Fruit fly (Drosophila melanogaster): ENCODE results near the gene CG5984.

Gene CG5984

DNA sequence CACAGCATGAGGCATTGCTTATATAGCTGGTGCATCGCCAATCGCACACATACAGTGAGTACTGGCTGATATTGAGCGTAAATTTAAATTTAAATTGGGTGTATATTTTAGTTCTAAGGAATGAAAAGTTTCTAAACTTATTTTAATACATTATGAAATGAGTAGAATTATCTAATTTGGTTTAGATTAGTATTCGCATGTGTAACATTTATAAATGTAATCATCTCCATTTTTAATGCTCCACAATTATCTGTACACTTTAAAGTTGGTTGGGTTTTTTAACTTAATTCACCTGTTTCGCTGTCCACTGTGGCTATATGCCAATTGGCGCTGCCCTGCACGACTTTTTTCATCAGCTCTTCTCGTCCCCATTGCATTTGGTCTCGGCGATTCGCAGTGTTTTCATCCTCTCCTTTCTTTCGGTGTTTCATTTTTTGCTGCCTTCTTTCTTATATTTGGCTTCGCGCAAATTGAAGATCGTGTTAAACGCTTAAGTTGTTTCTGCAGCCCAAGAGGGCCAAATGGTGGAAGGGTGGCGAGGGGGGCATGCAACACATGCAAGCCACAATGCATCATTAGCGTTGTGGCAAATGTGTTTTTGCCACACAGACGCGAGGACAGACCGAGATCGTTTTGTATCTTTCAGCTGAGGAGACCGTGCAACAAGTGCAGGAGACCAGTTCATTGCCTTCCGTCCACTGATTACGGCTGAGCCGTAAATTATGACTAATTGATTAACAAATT is 46.1 kb downstream of the CG5984 start:
- TF ChIP-seq woc (GFP tag; optimal IDR thresholded peaks at IDR 0.05): peak; percentile 30
- TF ChIP-seq N (GFP tag; optimal IDR thresholded peaks at IDR 0.05): no peak
- TF ChIP-seq brk (GFP tag; optimal IDR thresholded peaks at IDR 0.05): no peak
- TF ChIP-seq CrebA (GFP tag; optimal IDR thresholded peaks at IDR 0.05; ENCODE audit: borderline replicate concordance): peak; percentile 0
- no peak for TF ChIP-seq dl (GFP tag; optimal IDR thresholded peaks at IDR 0.05; ENCODE audit: insufficient read depth in 1 of 2, partially characterized antibody in 2 of 2)
- TF ChIP-seq h (GFP tag; optimal IDR thresholded peaks at IDR 0.05): peak; percentile 88
- TF ChIP-seq Sp1 (GFP tag; optimal IDR thresholded peaks at IDR 0.05): peak; percentile 81
- peak in 1 of 2 experiments; percentile 85 for TF ChIP-seq foxo (GFP tag; optimal IDR thresholded peaks at IDR 0.05)
- peak; percentile 85 for TF ChIP-seq fru (GFP tag; optimal IDR thresholded peaks at IDR 0.05)
- TF ChIP-seq OdsH (GFP tag; optimal IDR thresholded peaks at IDR 0.05): peak; percentile 84
- no peak for TF ChIP-seq jim (GFP tag; optimal IDR thresholded peaks at IDR 0.05)
- TF ChIP-seq Dfd (GFP tag; optimal IDR thresholded peaks at IDR 0.05): no peak
- peak; percentile 24 for TF ChIP-seq Vsx2 (GFP tag; optimal IDR thresholded peaks at IDR 0.05; ENCODE audit: partially characterized antibody)
- TF ChIP-seq CG32264 (GFP tag; optimal IDR thresholded peaks at IDR 0.05): peak; percentile 3
- TF ChIP-seq Dif (GFP tag; optimal IDR thresholded peaks at IDR 0.05; ENCODE audit: partially characterized antibody): peak; percentile 28
- no peak for TF ChIP-seq Abd-B (GFP tag; optimal IDR thresholded peaks at IDR 0.05)
- TF ChIP-seq rgr (GFP tag; optimal IDR thresholded peaks at IDR 0.05): peak; percentile 74
- TF ChIP-seq dmrt93B (GFP tag; optimal IDR thresholded peaks at IDR 0.05): peak; percentile 63
- no peak for TF ChIP-seq sv (GFP tag; optimal IDR thresholded peaks at IDR 0.05)
- TF ChIP-seq pan (optimal IDR thresholded peaks at IDR 0.05): no peak
- TF ChIP-seq psq (GFP tag; optimal IDR thresholded peaks at IDR 0.05): peak; percentile 92
- peak; percentile 20 for TF ChIP-seq Hnf4 (GFP tag; optimal IDR thresholded peaks at IDR 0.05)
- peak; percentile 53 for TF ChIP-seq CG9705 (GFP tag; optimal IDR thresholded peaks at IDR 0.05)
- TF ChIP-seq ey (GFP tag; optimal IDR thresholded peaks at IDR 0.05): peak; percentile 29
- TF ChIP-seq HLH106 (tag; optimal IDR thresholded peaks at IDR 0.05): peak; percentile 87
- peak; percentile 16 for TF ChIP-seq sage (GFP tag; optimal IDR thresholded peaks at IDR 0.05)

DNA sequence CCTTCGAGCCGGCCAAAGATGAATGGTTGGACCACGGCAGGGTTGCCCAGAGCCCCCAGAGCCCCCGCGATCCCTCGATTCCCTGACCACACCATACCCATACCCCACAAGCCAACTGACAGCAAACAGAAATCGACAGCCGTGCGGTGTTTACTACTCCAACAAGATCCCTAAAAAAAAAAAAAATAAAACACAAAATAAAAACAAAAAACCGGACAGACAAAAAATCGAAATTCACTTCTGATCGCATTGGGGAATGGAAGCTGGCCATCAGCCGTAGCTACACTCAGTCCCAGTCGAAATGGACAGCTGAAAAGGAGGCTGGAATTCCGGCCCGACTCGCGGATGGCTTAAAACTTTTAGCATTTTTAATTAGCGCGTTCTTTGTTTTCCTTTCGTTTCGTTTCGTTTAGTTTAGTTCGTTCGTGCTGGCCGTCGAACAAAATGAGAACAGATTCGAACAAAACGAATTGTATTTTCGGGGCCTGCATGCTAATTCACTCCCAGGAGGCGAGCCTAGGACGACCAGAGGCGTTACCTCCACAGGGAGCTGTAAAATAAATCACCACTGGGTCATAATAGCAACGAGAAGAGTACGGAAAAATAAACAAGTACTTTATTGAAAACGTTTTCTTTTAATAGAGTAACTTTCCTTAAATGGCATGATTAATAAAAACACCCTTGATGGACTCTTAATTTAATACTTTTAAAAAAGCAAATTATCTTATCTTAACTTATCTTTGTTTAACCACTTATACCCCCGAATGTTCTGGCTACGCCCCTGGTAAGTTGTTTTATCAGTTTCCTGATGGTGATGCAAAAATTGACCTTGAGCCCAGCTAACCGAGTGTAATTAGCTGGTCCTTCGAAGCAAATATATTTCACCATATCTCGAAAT is 48.7 kb downstream of the CG5984 start:
- TF ChIP-seq ey (GFP tag; optimal IDR thresholded peaks at IDR 0.05) (peak; percentile 33), CrebA (GFP tag; optimal IDR thresholded peaks at IDR 0.05; ENCODE audit: borderline replicate concordance) (peak; percentile 79), rgr (GFP tag; optimal IDR thresholded peaks at IDR 0.05) (peak; percentile 44), lola (GFP tag; optimal IDR thresholded peaks at IDR 0.05) (no peak), Jra (GFP tag; optimal IDR thresholded peaks at IDR 0.05) (no peak), woc (GFP tag; optimal IDR thresholded peaks at IDR 0.05) (no peak), Sp1 (GFP tag; optimal IDR thresholded peaks at IDR 0.05) (peak; percentile 15), HLH106 (tag; optimal IDR thresholded peaks at IDR 0.05) (peak; percentile 44), foxo (GFP tag; optimal IDR thresholded peaks at IDR 0.05) (peak in 1 of 2 experiments; percentile 50), Dfd (GFP tag; optimal IDR thresholded peaks at IDR 0.05) (no peak), usp (GFP tag; optimal IDR thresholded peaks at IDR 0.05) (no peak), br (GFP tag; optimal IDR thresholded peaks at IDR 0.05) (peak; percentile 16), h (GFP tag; optimal IDR thresholded peaks at IDR 0.05) (peak; percentile 43), Dif (GFP tag; optimal IDR thresholded peaks at IDR 0.05; ENCODE audit: partially characterized antibody) (no peak), jim (GFP tag; optimal IDR thresholded peaks at IDR 0.05) (no peak), Rel (GFP tag; optimal IDR thresholded peaks at IDR 0.05) (peak; percentile 62), Rel (tag; optimal IDR thresholded peaks at IDR 0.05) (no peak), GATAd (GFP tag; optimal IDR thresholded peaks at IDR 0.05) (no peak), Vsx2 (GFP tag; optimal IDR thresholded peaks at IDR 0.05; ENCODE audit: partially characterized antibody) (no peak), brk (GFP tag; optimal IDR thresholded peaks at IDR 0.05) (peak; percentile 43), fru (GFP tag; optimal IDR thresholded peaks at IDR 0.05) (no peak), OdsH (GFP tag; optimal IDR thresholded peaks at IDR 0.05) (peak; percentile 50), psq (GFP tag; optimal IDR thresholded peaks at IDR 0.05) (peak; percentile 24)

DNA sequence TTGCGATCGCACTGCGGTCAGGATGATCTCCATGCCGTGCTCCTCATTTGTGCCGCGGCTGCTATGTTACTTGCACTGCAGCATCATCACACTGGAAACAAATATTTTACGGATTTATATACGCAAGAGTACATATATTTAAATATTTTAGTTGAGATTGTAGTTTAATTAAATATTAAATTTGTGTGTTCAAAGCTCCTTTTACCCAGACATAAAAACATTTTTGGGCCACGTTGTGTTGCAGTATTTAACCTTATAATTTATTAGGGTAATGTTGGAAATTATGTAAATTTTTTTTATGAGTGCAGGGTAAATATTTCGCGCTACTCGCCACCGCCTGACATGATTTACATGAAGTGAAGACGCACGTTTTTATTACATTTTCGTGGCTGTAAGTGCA is 50.2 kb downstream of the CG5984 start:
- TF ChIP-seq rgr (GFP tag; optimal IDR thresholded peaks at IDR 0.05): peak; percentile 18
- no peak for TF ChIP-seq N (GFP tag; optimal IDR thresholded peaks at IDR 0.05)
- peak; percentile 3 for TF ChIP-seq Sp1 (GFP tag; optimal IDR thresholded peaks at IDR 0.05)

Measured in whole organism, wandering third instar larva.